Worm (Caenorhabditis elegans): ENCODE data around the gene twk-26.
A peak's percentile ranks its signal among the peaks of the same experiment; 100 is the strongest.

twk-26 gene

DNA sequence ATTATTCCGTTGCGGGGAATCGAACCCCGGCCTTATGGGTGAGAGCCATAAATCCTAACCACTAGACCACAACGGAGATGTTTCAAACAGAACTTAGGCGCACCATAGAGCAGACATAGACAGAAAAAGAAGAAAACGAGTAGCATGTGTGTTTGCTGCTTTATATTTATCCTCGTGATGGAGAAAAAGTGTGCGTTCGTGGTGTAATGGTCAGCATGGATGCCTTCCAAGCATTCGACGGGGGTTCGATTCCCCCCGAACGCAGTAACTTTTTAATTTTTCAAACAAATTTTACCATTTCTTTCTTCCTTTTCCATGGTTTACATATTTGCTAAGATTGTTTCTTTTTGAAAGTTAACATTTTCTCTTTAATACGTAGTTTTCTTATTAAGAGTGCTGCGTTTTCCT, 18.6 kb downstream of the twk-26 start (continued):
- TF ChIP-seq nhr-77 (tag; optimal IDR thresholded peaks at IDR 0.05) (peak; percentile 93), skn-1 (tag; optimal IDR thresholded peaks at IDR 0.05) (peak; percentile 79), ceh-88 (GFP tag; IDR thresholded peaks at IDR 0.05) (peak; percentile 93), rnt-1 (tag; optimal IDR thresholded peaks at IDR 0.05) (peak; percentile 90), efl-3 (GFP tag; optimal IDR thresholded peaks at IDR 0.05) (peak; percentile 52)

DNA sequence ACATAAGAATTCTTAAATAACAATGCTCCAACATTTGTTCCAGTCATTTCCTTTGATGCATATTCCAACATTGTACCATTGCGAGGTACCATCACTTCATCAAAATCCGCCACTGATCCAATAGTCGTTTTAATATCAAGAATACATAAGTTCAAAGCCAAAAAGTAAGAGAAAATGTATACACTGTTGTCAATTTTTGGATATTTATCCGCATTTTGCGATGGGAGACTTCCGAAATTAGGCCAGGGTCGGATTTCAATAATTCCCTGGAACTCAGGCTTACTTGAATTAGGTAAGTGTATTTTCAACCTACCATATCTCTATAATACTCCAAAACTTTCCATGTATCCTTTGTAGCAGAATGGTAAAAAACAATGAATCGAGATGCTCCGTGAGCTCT, 20.4 kb downstream of the twk-26 start, which contains the start of gene M02F4.2:
Gene M02F4.2 (minus strand): TSS at position 101 of the 400 bp plus-strand sequence.
- TF ChIP-seq C04F5.9 (tag; optimal IDR thresholded peaks at IDR 0.05): no peak
- no peak for TF ChIP-seq ceh-8 (GFP tag; optimal IDR thresholded peaks at IDR 0.05)
- TF ChIP-seq ets-5 (GFP tag; IDR thresholded peaks at IDR 0.05): no peak
- TF ChIP-seq ces-1 (GFP tag; optimal IDR thresholded peaks at IDR 0.05): no peak
- TF ChIP-seq nhr-90 (tag; optimal IDR thresholded peaks at IDR 0.05; ENCODE audit: poor library complexity): no peak
- TF ChIP-seq aly-2 (tag; optimal IDR thresholded peaks at IDR 0.05): no peak
- TF ChIP-seq egl-27 (tag; optimal IDR thresholded peaks at IDR 0.05): no peak
- no peak for TF ChIP-seq unc-30 (tag; optimal IDR thresholded peaks at IDR 0.05)
- TF ChIP-seq zag-1 (tag; optimal IDR thresholded peaks at IDR 0.05): no peak

DNA sequence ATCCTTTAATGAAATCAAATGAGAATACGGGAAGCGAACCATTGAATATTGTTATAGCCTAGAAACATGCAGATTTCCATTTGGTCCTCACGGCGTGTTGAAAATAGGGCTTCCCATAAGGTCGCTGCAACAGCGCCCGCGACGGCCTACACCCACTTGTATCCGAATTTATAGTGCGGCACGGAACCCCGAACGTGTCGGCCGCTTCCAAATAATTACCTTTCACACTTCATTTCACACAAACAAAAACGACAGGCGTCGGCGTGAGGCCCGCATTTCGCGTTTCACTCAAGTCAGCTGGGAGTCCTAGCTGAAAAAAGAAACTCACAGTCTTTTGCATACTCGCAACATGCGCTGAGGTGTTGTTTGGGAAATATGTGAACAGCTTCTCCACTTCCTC, 21.1 kb downstream of the twk-26 start:
- no peak for TF ChIP-seq efl-1 (optimal IDR thresholded peaks at IDR 0.05)
- peak in 1 of 2 experiments; percentile 86 for TF ChIP-seq efl-1 (GFP tag; optimal IDR thresholded peaks at IDR 0.05 in 1 of 2)
- TF ChIP-seq snpc-4 (tag; optimal IDR thresholded peaks at IDR 0.05): peak; percentile 76
- TF ChIP-seq elt-2 (tag; optimal IDR thresholded peaks at IDR 0.05): no peak

DNA sequence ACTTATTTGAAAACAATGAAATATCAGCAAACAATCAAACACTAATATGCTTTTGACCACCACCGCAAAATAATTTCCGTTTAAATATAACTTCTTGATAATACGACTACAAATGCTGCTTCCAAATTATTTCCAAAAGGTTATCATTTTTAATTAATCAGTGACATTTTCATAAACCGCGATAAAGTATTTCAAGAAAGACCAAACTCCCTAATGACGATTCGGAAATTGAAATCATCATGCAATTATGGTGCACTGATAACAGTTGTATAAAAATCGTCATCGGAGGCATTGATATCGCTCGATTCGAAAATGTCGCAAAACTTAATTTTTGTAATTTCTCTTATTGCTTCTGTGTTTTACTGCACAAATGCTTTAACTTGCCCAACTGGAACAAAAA, 23.1 kb downstream of the twk-26 start, which contains the start of gene clec-265:
Gene clec-265 (plus strand): TSS at position 300 of the 400 bp plus-strand sequence.
- no peak for TF ChIP-seq nhr-19 (GFP tag; conservative IDR thresholded peaks at IDR 0.05)
- peak; percentile 96 for TF ChIP-seq elt-2 (tag; optimal IDR thresholded peaks at IDR 0.05)
- TF ChIP-seq F16B12.6 (tag; optimal IDR thresholded peaks at IDR 0.05): no peak
- peak; percentile 31 for TF ChIP-seq pax-3 (tag; optimal IDR thresholded peaks at IDR 0.05)
- TF ChIP-seq tlp-1 (tag; optimal IDR thresholded peaks at IDR 0.05): peak; percentile 11
- no peak for TF ChIP-seq tbx-2 (tag; optimal IDR thresholded peaks at IDR 0.05)
- TF ChIP-seq pqm-1 (tag; optimal IDR thresholded peaks at IDR 0.05): peak; percentile 86
- peak; percentile 7 for TF ChIP-seq nhr-71 (tag; optimal IDR thresholded peaks at IDR 0.05)
- peak; percentile 4 for TF ChIP-seq nhr-90 (tag; optimal IDR thresholded peaks at IDR 0.05; ENCODE audit: poor library complexity)
- TF ChIP-seq jun-1 (tag; optimal IDR thresholded peaks at IDR 0.05): peak; percentile 14
- no peak for TF ChIP-seq nhr-12 (tag; optimal IDR thresholded peaks at IDR 0.05)

DNA sequence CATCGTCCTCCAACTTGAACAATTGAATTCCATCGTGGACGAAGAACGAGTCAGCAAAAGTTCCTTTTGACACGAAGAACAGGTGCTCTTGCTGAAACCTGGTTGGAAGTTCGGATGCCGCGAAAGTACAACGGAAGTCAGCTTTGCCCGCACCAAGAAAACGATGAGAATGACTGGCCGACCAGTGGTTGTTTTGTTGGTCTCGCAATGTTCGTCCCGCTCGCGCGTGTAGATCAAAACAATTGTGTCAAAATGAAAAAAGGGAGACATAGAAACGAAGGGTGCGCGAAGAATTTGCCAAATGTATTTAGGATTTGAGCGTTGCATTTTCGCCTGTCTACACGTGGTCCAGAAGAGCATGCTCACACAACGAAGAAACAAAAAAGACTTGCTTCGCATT, 25.6 kb downstream of the twk-26 start, which contains the start of gene M02F4.1:
Gene M02F4.1 (minus strand): TSS at position 101 of the 400 bp plus-strand sequence.
- TF ChIP-seq lin-39 (tag; optimal IDR thresholded peaks at IDR 0.05) (no peak), Y116A8C.19 (tag; optimal IDR thresholded peaks at IDR 0.05; ENCODE audit: borderline replicate concordance) (no peak), fos-1 (tag; optimal IDR thresholded peaks at IDR 0.05) (no peak)

DNA sequence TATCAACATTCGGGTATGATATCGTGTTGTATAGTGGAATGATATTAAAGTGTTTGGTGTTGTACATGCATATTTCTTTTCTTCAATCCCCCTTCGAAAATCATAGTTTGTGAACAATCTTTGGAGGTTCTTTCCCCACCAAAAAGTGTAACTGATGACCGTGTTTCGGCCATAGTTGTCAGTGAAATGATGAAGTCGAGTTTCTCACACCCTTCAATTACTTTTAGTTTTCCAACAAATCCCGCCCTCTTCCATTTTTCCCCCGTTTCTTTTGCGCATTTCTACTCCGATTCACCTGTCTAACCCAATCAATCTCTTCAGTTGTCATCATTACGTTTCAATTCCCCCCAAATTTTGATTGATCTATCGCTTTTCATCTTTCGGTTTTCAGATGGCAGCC, 29.5 kb downstream of the twk-26 start:
- TF ChIP-seq efl-3 (GFP tag; optimal IDR thresholded peaks at IDR 0.05): no peak
- no peak for TF ChIP-seq ceh-82 (tag; optimal IDR thresholded peaks at IDR 0.05)
- TF ChIP-seq C16A3.4 (tag; optimal IDR thresholded peaks at IDR 0.05): no peak
- no peak for TF ChIP-seq swsn-7 (tag; optimal IDR thresholded peaks at IDR 0.05)
- TF ChIP-seq nhr-47 (tag; optimal IDR thresholded peaks at IDR 0.05): no peak
- peak in 1 of 2 experiments; percentile 17 for TF ChIP-seq lsy-2 (tag; optimal IDR thresholded peaks at IDR 0.05)
- TF ChIP-seq unc-98 (GFP tag; IDR thresholded peaks at IDR 0.05): no peak
- TF ChIP-seq ceh-63 (GFP tag; optimal IDR thresholded peaks at IDR 0.05): no peak
- TF ChIP-seq C34B4.2 (tag; optimal IDR thresholded peaks at IDR 0.05): no peak
- no peak for TF ChIP-seq dpl-1 (GFP tag; optimal IDR thresholded peaks at IDR 0.05)
- no peak for TF ChIP-seq ceh-88 (GFP tag; IDR thresholded peaks at IDR 0.05)
- peak; percentile 80 for TF ChIP-seq nhr-85 (tag)
- TF ChIP-seq sox-4 (tag; optimal IDR thresholded peaks at IDR 0.05): no peak
- no peak for TF ChIP-seq nhr-237 (tag; optimal IDR thresholded peaks at IDR 0.05)
- TF ChIP-seq dsc-1 (tag; optimal IDR thresholded peaks at IDR 0.05): no peak
- peak; percentile 81 for TF ChIP-seq blmp-1 (tag; optimal IDR thresholded peaks at IDR 0.05)
- no peak for TF ChIP-seq zag-1 (tag; optimal IDR thresholded peaks at IDR 0.05)
- no peak for TF ChIP-seq ztf-4 (tag; optimal IDR thresholded peaks at IDR 0.05)
- TF ChIP-seq C04F5.9 (tag; optimal IDR thresholded peaks at IDR 0.05): no peak
- no peak for TF ChIP-seq egl-27 (tag; optimal IDR thresholded peaks at IDR 0.05)
- no peak for TF ChIP-seq rnt-1 (tag; optimal IDR thresholded peaks at IDR 0.05)
